Fruit fly (Drosophila melanogaster) whole organism, embryonic: Measurements from ENCODE around the gene Nf-YA.

Source experiments
- Atf-2 ChIP-seq: fragments of 200-800 bp; sonication (Bioruptor generic); optimal IDR thresholded peaks from 2 replicates; lab custom pipeline; 2016; ENCODE audit warnings: missing biosample characterization, missing genetic modification characterization
- CG1024 ChIP-seq: fragments of 200-800 bp; sonication (Bioruptor generic); IDR thresholded peaks from 2 replicates; pipeline ENCODE4 v1.3.6; 2022; ENCODE audit warnings: missing biosample characterization, missing genetic modification characterization
- CG10366 ChIP-seq: fragments of 200-800 bp; sonication (Bioruptor generic); IDR thresholded peaks from 2 replicates; pipeline ENCODE4 v1.3.6; 2022; ENCODE audit warnings: missing biosample characterization, missing genetic modification characterization
- CG11247 ChIP-seq: fragments of 200-800 bp; sonication (Bioruptor generic); IDR thresholded peaks from 2 replicates; pipeline ENCODE4 v1.3.6; 2022; ENCODE audit warnings: missing biosample characterization, missing genetic modification characterization
- CG11696 ChIP-seq: fragments of 200-800 bp; sonication (Bioruptor generic); IDR thresholded peaks from 2 replicates; pipeline ENCODE4 v1.3.6; 2022; ENCODE audit warnings: missing biosample characterization, missing genetic modification characterization
- CG12071 ChIP-seq: fragments of 200-800 bp; sonication (Bioruptor generic); optimal IDR thresholded peaks from 3 replicates; lab custom pipeline; 2018; ENCODE audit warnings: missing biosample characterization, mild to moderate bottlenecking, missing genetic modification characterization
- CG13894 ChIP-seq: fragments of 200-800 bp; sonication (Bioruptor generic); optimal IDR thresholded peaks from 3 replicates; lab custom pipeline; 2018; ENCODE audit warnings: missing biosample characterization, mild to moderate bottlenecking, missing genetic modification characterization, moderate library complexity
- CG15011 ChIP-seq: fragments of 200-800 bp; sonication (Bioruptor generic); optimal IDR thresholded peaks from 3 replicates; lab custom pipeline; 2018; ENCODE audit warnings: missing biosample characterization, mild to moderate bottlenecking, missing genetic modification characterization
- CG15601 ChIP-seq: fragments of 200-800 bp; sonication (Bioruptor generic); optimal IDR thresholded peaks from 3 replicates; lab custom pipeline; 2019; ENCODE audit warnings: missing biosample characterization, mild to moderate bottlenecking, missing genetic modification characterization, moderate library complexity
- CG17568 ChIP-seq: fragments of 200-800 bp; sonication (Bioruptor generic); optimal IDR thresholded peaks from 2 replicates; lab custom pipeline; 2018; ENCODE audit warnings: missing biosample characterization, mild to moderate bottlenecking, missing genetic modification characterization, moderate library complexity
- CG17612 ChIP-seq: fragments of 200-800 bp; sonication (Bioruptor generic); IDR thresholded peaks from 2 replicates; pipeline ENCODE4 v1.3.6; 2022; ENCODE audit warnings: missing biosample characterization, missing genetic modification characterization
- CG17802 ChIP-seq: fragments of 200-800 bp; sonication (Bioruptor generic); optimal IDR thresholded peaks from 2 replicates; lab custom pipeline; 2018; ENCODE audit warnings: missing biosample characterization, mild to moderate bottlenecking, missing genetic modification characterization, moderate library complexity
- CG2889 ChIP-seq: fragments of 200-800 bp; sonication (Bioruptor generic); IDR thresholded peaks from 3 replicates; pipeline ENCODE4 v1.3.6; 2022; ENCODE audit warnings: missing biosample characterization, missing genetic modification characterization
- CG31388 ChIP-seq: fragments of 200-800 bp; sonication (Bioruptor generic); optimal IDR thresholded peaks from 2 replicates; lab custom pipeline; 2016; ENCODE audit warnings: missing biosample characterization, missing genetic modification characterization
- CG33557 ChIP-seq: fragments of 200-800 bp; sonication (Bioruptor generic); optimal IDR thresholded peaks from 2 replicates; lab custom pipeline; 2019; ENCODE audit warnings: missing biosample characterization, mild to moderate bottlenecking, missing genetic modification characterization, moderate library complexity
- CG3407 ChIP-seq: fragments of 200-800 bp; sonication (Bioruptor generic); optimal IDR thresholded peaks from 2 replicates; lab custom pipeline; 2018; ENCODE audit warnings: missing biosample characterization, mild to moderate bottlenecking, missing genetic modification characterization
- CG7556 ChIP-seq: fragments of 200-800 bp; sonication (Bioruptor generic); optimal IDR thresholded peaks from 2 replicates; lab custom pipeline; 2017; ENCODE audit warnings: missing biosample characterization, mild to moderate bottlenecking, missing genetic modification characterization
- CG8281 ChIP-seq: fragments of 200-800 bp; sonication (Bioruptor generic); optimal IDR thresholded peaks from 2 replicates; lab custom pipeline; 2018; ENCODE audit warnings: missing biosample characterization, mild to moderate bottlenecking, missing genetic modification characterization, moderate library complexity
- CoRest ChIP-seq: fragments of 200-800 bp; sonication (Bioruptor generic); optimal IDR thresholded peaks from 3 replicates; lab custom pipeline; 2018; ENCODE audit warnings: missing biosample characterization, mild to moderate bottlenecking, missing genetic modification characterization, moderate library complexity
- D19B ChIP-seq: fragments of 200-800 bp; sonication (Bioruptor generic); optimal IDR thresholded peaks from 2 replicates; lab custom pipeline; 2017; ENCODE audit warnings: missing biosample characterization, mild to moderate bottlenecking, missing genetic modification characterization
- Dip3 ChIP-seq: fragments of 200-800 bp; sonication (Bioruptor generic); optimal IDR thresholded peaks from 3 replicates; lab custom pipeline; 2016; ENCODE audit warnings: missing biosample characterization, missing genetic modification characterization
- Doc2 ChIP-seq: fragments of 200-800 bp; sonication (Bioruptor generic); IDR thresholded peaks from 2 replicates; pipeline ENCODE4 v1.3.6; 2022; ENCODE audit warnings: missing biosample characterization, missing genetic modification characterization
- Drgx ChIP-seq: fragments of 200-800 bp; sonication (Bioruptor generic); IDR thresholded peaks from 2 replicates; pipeline ENCODE4 v1.3.6; 2022; ENCODE audit warnings: missing biosample characterization, missing genetic modification characterization
- E2f1 ChIP-seq: fragments of 200-800 bp; sonication (Bioruptor generic); IDR thresholded peaks from 2 replicates; pipeline ENCODE4 v1.3.6; 2022; ENCODE audit warnings: missing biosample characterization, missing genetic modification characterization
- Hmr ChIP-seq: fragments of 200-800 bp; sonication (Bioruptor generic); optimal IDR thresholded peaks from 3 replicates; lab custom pipeline; 2017; ENCODE audit warnings: mild to moderate bottlenecking, missing biosample characterization, missing genetic modification reagents, missing genetic modification characterization
- Hsf ChIP-seq: fragments of 200-800 bp; sonication (Bioruptor generic); optimal IDR thresholded peaks from 3 replicates; lab custom pipeline; 2016; ENCODE audit warnings: missing biosample characterization, missing genetic modification characterization
- Kr ChIP-seq: fragments of 200-800 bp; sonication (Bioruptor generic); optimal IDR thresholded peaks from 2 replicates; lab custom pipeline; 2017; ENCODE audit warnings: missing biosample characterization, mild to moderate bottlenecking, missing genetic modification characterization
- Opbp ChIP-seq: fragments of 200-800 bp; sonication (Bioruptor generic); IDR thresholded peaks from 3 replicates; pipeline ENCODE4 v1.3.6; 2022; ENCODE audit warnings: missing biosample characterization, missing genetic modification characterization; ENCODE audit not compliant: partially characterized antibody
- PHDP ChIP-seq: fragments of 200-800 bp; sonication (Bioruptor generic); optimal IDR thresholded peaks from 3 replicates; lab custom pipeline; 2018; ENCODE audit warnings: missing biosample characterization, mild to moderate bottlenecking, missing genetic modification characterization, moderate library complexity
- Taf1 ChIP-seq: fragments of 200-800 bp; sonication (Bioruptor generic); IDR thresholded peaks from 2 replicates; pipeline ENCODE4 v1.3.6; 2022; ENCODE audit warnings: missing biosample characterization, missing genetic modification characterization
- YL-1 ChIP-seq: fragments of 200-800 bp; sonication (Bioruptor generic); optimal IDR thresholded peaks from 3 replicates; lab custom pipeline; 2017; ENCODE audit warnings: missing biosample characterization, mild to moderate bottlenecking, missing genetic modification characterization
- dmrt11E ChIP-seq: fragments of 200-800 bp; sonication (Bioruptor generic); optimal IDR thresholded peaks from 3 replicates; lab custom pipeline; 2018; ENCODE audit warnings: missing biosample characterization, mild to moderate bottlenecking, missing genetic modification characterization, moderate library complexity
- fd102C ChIP-seq: fragments of 200-800 bp; sonication (Bioruptor generic); optimal IDR thresholded peaks from 2 replicates; lab custom pipeline; 2018; ENCODE audit warnings: missing biosample characterization, mild to moderate bottlenecking, missing genetic modification characterization, moderate library complexity
- fd3F ChIP-seq: fragments of 200-800 bp; sonication (Bioruptor generic); optimal IDR thresholded peaks from 2 replicates; lab custom pipeline; 2018; ENCODE audit warnings: missing biosample characterization, mild to moderate bottlenecking, missing genetic modification characterization, moderate library complexity
- gce ChIP-seq: fragments of 200-800 bp; sonication (Bioruptor generic); IDR thresholded peaks from 3 replicates; pipeline ENCODE4 v1.3.6; 2022; ENCODE audit warnings: missing biosample characterization, missing genetic modification characterization
- jumu ChIP-seq: fragments of 200-800 bp; sonication (Bioruptor generic); optimal IDR thresholded peaks from 3 replicates; lab custom pipeline; 2016; ENCODE audit warnings: missing biosample characterization, missing genetic modification characterization
- ken ChIP-seq: fragments of 200-800 bp; sonication (Bioruptor generic); IDR thresholded peaks from 3 replicates; pipeline ENCODE4 v1.3.6; 2022; ENCODE audit warnings: missing biosample characterization, missing genetic modification characterization
- p53 ChIP-seq: fragments of 200-800 bp; sonication (Bioruptor generic); optimal IDR thresholded peaks from 2 replicates; lab custom pipeline; 2016; ENCODE audit warnings: missing biosample characterization, missing genetic modification characterization
- pzg ChIP-seq: fragments of 200-800 bp; sonication (Bioruptor generic); optimal IDR thresholded peaks from 3 replicates; lab custom pipeline; 2018; ENCODE audit warnings: missing biosample characterization, mild to moderate bottlenecking, missing genetic modification characterization, moderate library complexity
- ro ChIP-seq: fragments of 200-800 bp; sonication (Bioruptor generic); IDR thresholded peaks from 2 replicates; pipeline ENCODE4 v1.3.6; 2022; ENCODE audit warnings: missing biosample characterization, missing genetic modification characterization
- slou ChIP-seq: fragments of 200-800 bp; sonication (Bioruptor generic); optimal IDR thresholded peaks from 3 replicates; lab custom pipeline; 2016; ENCODE audit warnings: missing biosample characterization, missing genetic modification characterization
- so ChIP-seq: fragments of 200-800 bp; sonication (Bioruptor generic); IDR thresholded peaks from 3 replicates; pipeline ENCODE4 v1.3.6; 2022; ENCODE audit warnings: missing biosample characterization, missing genetic modification characterization
- sob ChIP-seq: fragments of 200-800 bp; sonication (Bioruptor generic); IDR thresholded peaks from 2 replicates; pipeline ENCODE4 v1.3.6; 2022; ENCODE audit warnings: missing biosample characterization, missing genetic modification characterization
- tgo ChIP-seq: fragments of 200-800 bp; sonication (Bioruptor generic); IDR thresholded peaks from 3 replicates; pipeline ENCODE4 v1.3.6; 2022; ENCODE audit warnings: missing biosample characterization, missing genetic modification characterization
- toy ChIP-seq: fragments of 200-800 bp; sonication (Bioruptor generic); IDR thresholded peaks from 2 replicates; pipeline ENCODE4 v1.3.6; 2022; ENCODE audit warnings: missing biosample characterization, missing genetic modification characterization
- trem ChIP-seq: fragments of 200-800 bp; optimal IDR thresholded peaks from 3 replicates; lab custom pipeline; 2019; ENCODE audit warnings: missing biosample characterization, mild to moderate bottlenecking, missing genetic modification characterization, moderate library complexity
- wdn ChIP-seq: fragments of 200-800 bp; sonication (Bioruptor generic); IDR thresholded peaks from 2 replicates; pipeline ENCODE4 v1.3.6; 2022; ENCODE audit warnings: missing biosample characterization, missing genetic modification characterization
- wor ChIP-seq: fragments of 200-800 bp; sonication (Bioruptor generic); IDR thresholded peaks from 2 replicates; pipeline ENCODE4 v1.3.6; 2022; ENCODE audit warnings: missing biosample characterization, missing genetic modification characterization

Nf-YA gene

DNA sequence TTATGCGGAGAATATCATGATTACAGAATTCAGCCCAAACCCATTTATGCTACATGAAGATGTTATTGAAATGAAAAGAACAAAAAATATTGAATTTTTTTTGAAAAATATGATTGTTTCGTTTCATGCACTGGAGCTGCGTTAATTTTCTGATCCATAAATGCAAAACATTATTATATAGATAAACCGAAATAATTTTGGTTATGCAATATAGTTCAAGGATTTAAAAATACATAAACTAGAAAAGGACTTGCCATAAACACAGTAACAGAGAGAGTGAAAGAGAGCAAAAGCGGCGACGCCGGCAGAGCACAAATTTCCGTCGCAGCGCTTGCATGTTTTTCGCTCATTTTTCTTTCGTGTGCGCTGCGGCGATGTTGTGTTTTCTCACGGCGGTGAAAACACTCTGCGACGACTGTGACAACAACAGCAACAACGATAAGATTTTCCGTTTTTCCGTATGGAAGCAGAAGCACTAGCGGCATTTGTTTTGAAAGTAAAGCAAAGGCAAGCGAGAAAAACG, 20.2 kb upstream of the Nf-YA start (continued):
- no peak for TF ChIP-seq CG17612
- TF ChIP-seq Atf-2 (GFP tag; lab: Kevin White, UChicago) = peak; percentile 72
- TF ChIP-seq CG3407 (GFP tag; lab: Kevin White, UChicago) = peak; percentile 87
- peak; percentile 91 for TF ChIP-seq trem (tag; lab: Kevin White, UChicago)
- TF ChIP-seq Kr = no peak
- TF ChIP-seq Hmr (GFP tag; lab: Kevin White, UChicago) = peak; percentile 92
- peak; percentile 52 for TF ChIP-seq YL-1 (GFP tag; lab: Kevin White, UChicago)
- TF ChIP-seq wdn (GFP tag; lab: Robert Waterston, UW) = peak; percentile 50
- TF ChIP-seq slou = no peak
- TF ChIP-seq CG15011 (GFP tag; lab: Kevin White, UChicago) = peak; percentile 91
- TF ChIP-seq CG13894 (tag; lab: Kevin White, UChicago) = peak; percentile 84
- TF ChIP-seq CG31388 (GFP tag; lab: Kevin White, UChicago) = no peak
- peak; percentile 35; the same call in 1 of the 2 replicates for TF ChIP-seq CG11696
- peak; percentile 76 for TF ChIP-seq fd3F (GFP tag; lab: Kevin White, UChicago)
- TF ChIP-seq ro = no peak
- peak; percentile 74 for TF ChIP-seq sob (GFP tag; lab: Robert Waterston, UW)
- peak; percentile 74 for TF ChIP-seq CG8281
- TF ChIP-seq CG7556 (GFP tag; lab: Kevin White, UChicago) = peak; percentile 96
- peak; percentile 43; the same call in 1 of the 3 replicates for TF ChIP-seq ken (GFP tag; lab: Robert Waterston, UW)
- TF ChIP-seq tgo (GFP tag; lab: Robert Waterston, UW) = peak; percentile 72
- TF ChIP-seq CG33557 = peak; percentile 92
- peak; percentile 77 for TF ChIP-seq E2f1 (GFP tag; lab: Robert Waterston, UW)
- peak; percentile 60 for TF ChIP-seq p53 (GFP tag; lab: Kevin White, UChicago)
- peak; percentile 72 for TF ChIP-seq D19B (GFP tag; lab: Kevin White, UChicago)
- TF ChIP-seq Dip3 (GFP tag; lab: Kevin White, UChicago) = peak; percentile 41
- peak; percentile 86 for TF ChIP-seq Hsf (GFP tag; lab: Kevin White, UChicago)
- TF ChIP-seq fd102C = peak; percentile 37
- TF ChIP-seq dmrt11E = peak; percentile 94
- no peak for TF ChIP-seq Taf1 (GFP tag; lab: Robert Waterston, UW)
- peak; percentile 83 for TF ChIP-seq CG17568
- TF ChIP-seq toy (GFP tag; lab: Robert Waterston, UW) = no peak
- TF ChIP-seq CoRest = peak; percentile 92
- TF ChIP-seq CG17802 (tag; lab: Kevin White, UChicago) = peak; percentile 42
- TF ChIP-seq PHDP (tag; lab: Kevin White, UChicago) = peak; percentile 95
- TF ChIP-seq so (GFP tag; lab: Robert Waterston, UW) = peak; percentile 55; the same call in 1 of the 3 replicates
- peak; percentile 44 for TF ChIP-seq jumu (GFP tag; lab: Kevin White, UChicago)
- no peak for TF ChIP-seq pzg (GFP tag; lab: Kevin White, UChicago)
- TF ChIP-seq CG11247 (GFP tag; lab: Robert Waterston, UW) = no peak
- TF ChIP-seq CG2889 = no peak
- peak; percentile 84 for TF ChIP-seq CG12071 (GFP tag; lab: Kevin White, UChicago)
- peak; percentile 89 for TF ChIP-seq CG15601 (tag; lab: Kevin White, UChicago)
- no peak for TF ChIP-seq Doc2 (GFP tag; lab: Robert Waterston, UW)
- TF ChIP-seq CG1024 (GFP tag; lab: Robert Waterston, UW) = peak; percentile 9; the same call in 1 of the 2 replicates
- TF ChIP-seq wor = peak; percentile 65
- TF ChIP-seq Drgx = peak; percentile 93
- peak; percentile 53; the same call in 2 of the 3 replicates for TF ChIP-seq Opbp (GFP tag; lab: Robert Waterston, UW)
- no peak; the same call in 2 of the 3 replicates for TF ChIP-seq gce (GFP tag; lab: Robert Waterston, UW)
- TF ChIP-seq CG10366 (GFP tag; lab: Robert Waterston, UW) = peak; percentile 63
